Fruit fly (Drosophila melanogaster): Measurements from ENCODE around the gene CG7071.

dm6 chr3R:22342708-22343107 is 19.7 kb upstream of the CG7071 start:
- TF ChIP-seq Pif1B (GFP tag; optimal IDR thresholded peaks at IDR 0.05): no peak
- TF ChIP-seq rn (GFP tag; IDR thresholded peaks at IDR 0.05): no peak
- no peak for TF ChIP-seq CG13204 (GFP tag; optimal IDR thresholded peaks at IDR 0.05)
- no peak for TF ChIP-seq D1 (tag; optimal IDR thresholded peaks at IDR 0.05)
- no peak for TF ChIP-seq CG32121 (GFP tag; IDR thresholded peaks at IDR 0.05)
- no peak for TF ChIP-seq Snoo (tag; optimal IDR thresholded peaks at IDR 0.05)
- TF ChIP-seq CG14655 (GFP tag; optimal IDR thresholded peaks at IDR 0.05): no peak
- no peak for TF ChIP-seq EcR (GFP tag; optimal IDR thresholded peaks at IDR 0.05)

Measured in whole organism, pupa.